Fruit fly (Drosophila melanogaster) whole organism, prepupa: Measurements from ENCODE around the gene plum.

Experiments
- CG6808 ChIP-seq: fragments of 200-800 bp; sonication (Bioruptor generic); optimal IDR thresholded peaks from 3 replicates; lab custom pipeline; 2017; ENCODE audit warnings: missing biosample characterization, missing genetic modification characterization, mild to moderate bottlenecking, moderate library complexity, missing genetic modification reagents
- Lpt ChIP-seq: fragments of 200-800 bp; sonication (Bioruptor generic); optimal IDR thresholded peaks from 3 replicates; lab custom pipeline; 2016; ENCODE audit warnings: missing biosample characterization, missing genetic modification characterization
- vri ChIP-seq: fragments of 200-800 bp; sonication (Bioruptor generic); optimal IDR thresholded peaks from 3 replicates; lab custom pipeline; 2016; ENCODE audit warnings: missing biosample characterization, mild to moderate bottlenecking, missing genetic modification characterization

DNA sequence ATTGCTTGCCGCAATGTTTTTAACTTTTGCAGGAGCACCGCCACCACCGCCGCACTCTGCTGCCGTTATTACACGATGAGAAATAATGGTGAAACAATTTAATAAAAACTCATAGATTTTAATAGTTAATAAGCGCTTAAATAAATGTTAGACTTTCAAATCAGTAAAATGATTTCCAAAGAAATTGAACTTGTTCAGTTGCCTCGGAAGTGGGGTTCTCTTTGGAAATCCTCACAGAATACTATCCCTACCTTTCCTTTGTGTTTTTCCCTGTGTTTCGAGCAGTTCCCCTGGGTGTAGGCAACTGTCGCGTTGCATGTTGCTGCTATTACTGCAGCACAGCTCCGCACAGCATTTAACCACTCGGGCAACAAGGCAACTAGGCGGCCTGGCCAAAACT lies 106.8 kb downstream of the plum start:
- peak; percentile 19 for TF ChIP-seq CG6808 (GFP tag; lab: Kevin White, UChicago)
- TF ChIP-seq vri (GFP tag; lab: Kevin White, UChicago): no peak
- peak; percentile 43 for TF ChIP-seq Lpt (GFP tag; lab: Kevin White, UChicago)
